Worm (Caenorhabditis elegans) whole organism, L1 larva: Measurements from ENCODE around the gene nlp-50.
A peak's percentile ranks its signal among the peaks of the same experiment; 100 is the strongest.
"Not testable (repeated sequence)": the region's sequence is repeated elsewhere in the genome, so short reads cannot be mapped to it uniquely, and the experiment has no call there.

Experiments
- alr-1 ChIP-seq: fragments of 200-800 bp; sonication (Bioruptor generic); optimal IDR thresholded peaks from 2 replicates; lab custom pipeline; 2018; ENCODE audit warnings: borderline replicate concordance, mild to moderate bottlenecking, missing genetic modification characterization, missing compliant biosample characterization
- blmp-1 ChIP-seq: fragments of 150-350 bp; optimal IDR thresholded peaks from 2 replicates; lab custom pipeline; 2014; ENCODE audit warnings: missing biosample characterization, missing genetic modification characterization
- ceh-82 ChIP-seq, 3 experiments: fragments of 150-350 bp in 1 of 3; sonication (generic microtip) in 2 of 3; optimal IDR thresholded peaks; 2 replicates each; lab custom pipeline; 2014 to 2017; ENCODE audit warnings: missing biosample characterization in 3 of 3, missing genetic modification characterization in 3 of 3
- ceh-88 ChIP-seq: fragments of 200-800 bp; sonication (Bioruptor generic); IDR thresholded peaks from 2 replicates; pipeline ENCODE4 v1.3.6; 2022; ENCODE audit warnings: missing genetic modification characterization, missing compliant biosample characterization
- dsc-1 ChIP-seq: sonication (generic microtip); optimal IDR thresholded peaks from 2 replicates; lab custom pipeline; 2016; ENCODE audit warnings: mild to moderate bottlenecking, missing genetic modification characterization, missing compliant biosample characterization
- efl-1 ChIP-seq, 4 experiments: fragments of 150-350 bp; optimal IDR thresholded peaks in 3 of 4; peaks in 1 of 4; 1 replicate in 1 of 4; 2 replicates in 3 of 4; lab custom pipeline; 2014; ENCODE audit warnings: missing biosample characterization in 2 of 4, missing genetic modification characterization in 2 of 4, missing genetic modification reagents in 2 of 4
- egl-13 ChIP-seq: sonication (generic microtip); optimal IDR thresholded peaks from 2 replicates; lab custom pipeline; 2016; ENCODE audit warnings: missing genotype, missing genetic modification reagents, missing genetic modification characterization, missing compliant biosample characterization
- egl-27 ChIP-seq, 2 experiments: fragments of 150-350 bp in 1 of 2; sonication (generic microtip); optimal IDR thresholded peaks; 3 replicates each; lab custom pipeline; 2017 to 2018; ENCODE audit warnings: missing biosample characterization in 2 of 2, missing genetic modification characterization in 2 of 2, missing genetic modification reagents in 2 of 2
- elt-2 ChIP-seq: sonication (generic microtip); optimal IDR thresholded peaks from 2 replicates; lab custom pipeline; 2016; ENCODE audit warnings: missing genetic modification characterization, mild to moderate bottlenecking, inconsistent platforms, missing compliant biosample characterization, missing genetic modification reagents
- elt-3 ChIP-seq, 6 experiments: fragments of 150-350 bp in 1 of 6; sonication (generic microtip); optimal IDR thresholded peaks; 2 replicates each; lab custom pipeline; 2017 to 2018; ENCODE audit warnings: missing biosample characterization in 6 of 6, missing genetic modification characterization in 6 of 6, inconsistent platforms in 1 of 6
- fkh-10 ChIP-seq: sonication (generic microtip); optimal IDR thresholded peaks from 2 replicates; lab custom pipeline; 2017; ENCODE audit warnings: missing biosample characterization, missing genetic modification reagents, missing genetic modification characterization
- fkh-4 ChIP-seq: sonication (generic microtip); optimal IDR thresholded peaks from 2 replicates; lab custom pipeline; 2016; ENCODE audit warnings: missing compliant biosample characterization, missing genetic modification characterization, borderline replicate concordance
- fos-1 ChIP-seq: fragments of 150-350 bp; optimal IDR thresholded peaks from 2 replicates; lab custom pipeline; 2014; ENCODE audit warnings: missing biosample characterization, missing genetic modification characterization
- hlh-17 ChIP-seq: fragments of 200-800 bp; sonication (Bioruptor generic); optimal IDR thresholded peaks from 2 replicates; lab custom pipeline; 2018; ENCODE audit warnings: missing genetic modification characterization, mild to moderate bottlenecking, missing compliant biosample characterization, moderate library complexity, borderline replicate concordance
- irx-1 ChIP-seq: sonication (generic microtip); optimal IDR thresholded peaks from 2 replicates; lab custom pipeline; 2016; ENCODE audit warnings: missing genetic modification characterization, missing compliant biosample characterization
- isw-1 ChIP-seq: fragments of 200-800 bp; sonication (Bioruptor generic); IDR thresholded peaks from 2 replicates; pipeline ENCODE4 v1.3.6; 2022; ENCODE audit warnings: missing genetic modification characterization, missing compliant biosample characterization
- lin-14 ChIP-seq: fragments of 200-800 bp; sonication (Bioruptor generic); optimal IDR thresholded peaks from 2 replicates; lab custom pipeline; 2018; ENCODE audit warnings: mild to moderate bottlenecking, missing genetic modification characterization, moderate library complexity, missing compliant biosample characterization
- lin-15B ChIP-seq: fragments of 150-350 bp; sonication (generic microtip); optimal IDR thresholded peaks from 3 replicates; lab custom pipeline; 2014; ENCODE audit warnings: missing biosample characterization, missing genetic modification characterization
- lin-39 ChIP-seq: fragments of 150-350 bp; optimal IDR thresholded peaks from 2 replicates; lab custom pipeline; 2014; ENCODE audit warnings: missing biosample characterization, missing genetic modification reagents, missing genetic modification characterization
- lsy-2 ChIP-seq, 2 experiments: fragments of 150-350 bp; optimal IDR thresholded peaks; 2 replicates each; lab custom pipeline; 2014; ENCODE audit warnings: missing biosample characterization in 2 of 2, missing genetic modification characterization in 2 of 2
- mab-9 ChIP-seq: fragments of 200-800 bp; sonication (Bioruptor generic); IDR thresholded peaks from 2 replicates; pipeline ENCODE4 v1.3.6; 2022; ENCODE audit warnings: missing genetic modification reagents, missing genetic modification characterization, missing compliant biosample characterization
- mep-1 ChIP-seq: fragments of 150-350 bp; optimal IDR thresholded peaks from 2 replicates; lab custom pipeline; 2014; ENCODE audit warnings: missing biosample characterization, missing genetic modification characterization
- nhr-11 ChIP-seq: fragments of 150-350 bp; optimal IDR thresholded peaks from 2 replicates; lab custom pipeline; 2014; ENCODE audit warnings: missing biosample characterization, missing genetic modification characterization
- nhr-12 ChIP-seq: sonication (generic microtip); optimal IDR thresholded peaks from 2 replicates; lab custom pipeline; 2017; ENCODE audit warnings: missing biosample characterization, missing genetic modification characterization
- nhr-19 ChIP-seq: fragments of 200-800 bp; sonication (Bioruptor generic); conservative IDR thresholded peaks from 2 replicates; pipeline ENCODE4 v1.3.6; 2022; ENCODE audit warnings: missing genetic modification characterization, missing compliant biosample characterization
- nhr-28 ChIP-seq: fragments of 150-350 bp; optimal IDR thresholded peaks from 2 replicates; lab custom pipeline; 2014; ENCODE audit warnings: missing biosample characterization, missing genetic modification characterization
- nhr-47 ChIP-seq: sonication (generic microtip); optimal IDR thresholded peaks from 2 replicates; lab custom pipeline; 2016; ENCODE audit warnings: mild to moderate bottlenecking, missing genetic modification characterization, moderate library complexity, missing compliant biosample characterization
- nhr-71 ChIP-seq: sonication (generic microtip); optimal IDR thresholded peaks from 2 replicates; lab custom pipeline; 2016; ENCODE audit warnings: mild to moderate bottlenecking, missing genetic modification characterization, moderate library complexity, missing compliant biosample characterization
- nhr-84 ChIP-seq: sonication (generic microtip); optimal IDR thresholded peaks from 2 replicates; lab custom pipeline; 2017; ENCODE audit warnings: missing biosample characterization, missing genetic modification characterization
- pag-3 ChIP-seq: sonication (generic microtip); optimal IDR thresholded peaks from 2 replicates; lab custom pipeline; 2017; ENCODE audit warnings: missing genetic modification characterization, mild to moderate bottlenecking, missing compliant biosample characterization, antibody characterized with exemption, borderline replicate concordance; ENCODE audit not compliant: insufficient read depth
- pax-3 ChIP-seq: fragments of 200-800 bp; sonication (Bioruptor generic); optimal IDR thresholded peaks from 2 replicates; lab custom pipeline; 2018; ENCODE audit warnings: mild to moderate bottlenecking, missing genetic modification characterization, moderate library complexity, missing compliant biosample characterization
- rnt-1 ChIP-seq: sonication (generic microtip); optimal IDR thresholded peaks from 2 replicates; lab custom pipeline; 2016; ENCODE audit warnings: mild to moderate bottlenecking, missing genetic modification characterization, moderate library complexity, missing compliant biosample characterization
- skn-1 ChIP-seq: fragments of 150-350 bp; optimal IDR thresholded peaks from 2 replicates; lab custom pipeline; 2014; ENCODE audit warnings: missing biosample characterization, missing genetic modification characterization
- sptf-1 ChIP-seq: fragments of 150-350 bp; optimal IDR thresholded peaks from 2 replicates; lab custom pipeline; 2014; ENCODE audit warnings: missing biosample characterization, missing genetic modification characterization
- tbx-2 ChIP-seq: sonication (generic microtip); optimal IDR thresholded peaks from 2 replicates; lab custom pipeline; 2016; ENCODE audit warnings: missing genetic modification characterization, missing compliant biosample characterization
- unc-130 ChIP-seq: fragments of 150-350 bp; optimal IDR thresholded peaks from 2 replicates; lab custom pipeline; 2017; ENCODE audit warnings: missing biosample characterization, missing genetic modification characterization, inconsistent platforms
- unc-30 ChIP-seq: sonication (generic microtip); optimal IDR thresholded peaks from 2 replicates; lab custom pipeline; 2017; ENCODE audit warnings: missing biosample characterization, missing genetic modification characterization
- unc-62 ChIP-seq: fragments of 150-350 bp; optimal IDR thresholded peaks from 2 replicates; lab custom pipeline; 2014; ENCODE audit warnings: missing biosample characterization, missing genetic modification reagents, missing genetic modification characterization
- unc-86 ChIP-seq: sonication (generic microtip); optimal IDR thresholded peaks from 2 replicates; lab custom pipeline; 2016; ENCODE audit warnings: missing genetic modification characterization, missing compliant biosample characterization
- vab-15 ChIP-seq: sonication (generic microtip); optimal IDR thresholded peaks from 2 replicates; lab custom pipeline; 2017; ENCODE audit warnings: missing genotype, mild to moderate bottlenecking, missing genetic modification characterization, missing compliant biosample characterization
- zag-1 ChIP-seq: fragments of 150-350 bp; optimal IDR thresholded peaks from 2 replicates; lab custom pipeline; 2014; ENCODE audit warnings: missing biosample characterization, missing genetic modification characterization

The nlp-50 gene

DNA sequence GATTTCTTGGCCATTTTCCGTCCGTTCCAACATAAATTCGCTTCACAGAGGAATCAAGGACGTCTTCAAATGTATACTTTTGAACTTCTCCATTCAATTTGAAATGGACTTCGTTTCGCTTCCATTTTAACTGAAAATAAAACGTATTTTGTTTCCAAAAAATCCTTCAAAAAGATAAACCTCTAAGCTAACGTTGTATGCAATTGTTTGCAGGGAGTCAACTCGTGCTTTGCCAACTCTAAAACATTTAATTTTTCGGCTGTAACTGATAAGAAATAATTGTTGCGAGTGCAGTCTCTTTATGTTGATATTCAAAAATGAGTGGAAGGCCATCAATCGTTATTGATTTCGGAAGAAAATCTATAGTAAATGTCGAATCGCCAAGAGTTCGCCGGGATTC lies 3.2 kb downstream of the nlp-50 start, which contains the start of gene F41G3.18:
Gene F41G3.18, plus strand, starts transcription at position 301 of the 400 bp plus-strand sequence.
- TF ChIP-seq hlh-17 (GFP tag; lab: Kevin White, UChicago) (no peak), nhr-11 (tag; lab: Kevin White, UChicago) (no peak), sptf-1 (no peak), egl-27 (tag; optimal IDR thresholded peaks at IDR 0.05; lab: Kevin White, UChicago) (no peak), unc-62 (GFP tag; lab: Kevin White, UChicago) (no peak), elt-2 (tag; lab: Kevin White, UChicago) (no peak), tbx-2 (tag; lab: Kevin White, UChicago) (no peak)

DNA sequence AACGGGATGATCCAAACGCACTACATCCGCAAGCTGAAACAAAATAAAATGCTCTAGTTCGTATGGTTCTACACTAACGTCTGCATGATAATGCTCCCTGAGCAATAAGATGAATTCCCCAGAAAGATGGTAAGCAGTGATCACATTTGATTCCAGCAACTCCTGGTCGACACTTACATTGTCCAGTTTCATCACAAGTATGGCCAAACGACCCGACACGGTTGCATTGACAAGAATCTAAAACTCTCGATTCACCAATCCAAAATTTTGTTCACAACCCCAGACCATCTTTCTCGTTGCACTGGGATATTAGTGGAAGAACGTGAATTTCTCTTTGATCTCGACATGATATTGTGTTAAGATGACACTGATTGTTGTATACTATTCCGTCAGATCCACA lies 5.2 kb downstream of the nlp-50 start:
- TF ChIP-seq fos-1 (tag; lab: Kevin White, UChicago) (no peak), mab-9 (no peak), irx-1 (tag; lab: Kevin White, UChicago) (no peak), egl-13 (no peak), rnt-1 (tag; lab: Kevin White, UChicago) (no peak), nhr-84 (no peak), lsy-2 (tag; optimal IDR thresholded peaks at IDR 0.05; lab: Kevin White, UChicago) (no peak), nhr-12 (tag; lab: Kevin White, UChicago) (no peak), sptf-1 (no peak), vab-15 (tag; lab: Kevin White, UChicago) (no peak), ceh-88 (GFP tag; lab: Robert Waterston, UW) (no peak), egl-27 (tag; optimal IDR thresholded peaks at IDR 0.05; lab: Kevin White, UChicago) (no peak)

DNA sequence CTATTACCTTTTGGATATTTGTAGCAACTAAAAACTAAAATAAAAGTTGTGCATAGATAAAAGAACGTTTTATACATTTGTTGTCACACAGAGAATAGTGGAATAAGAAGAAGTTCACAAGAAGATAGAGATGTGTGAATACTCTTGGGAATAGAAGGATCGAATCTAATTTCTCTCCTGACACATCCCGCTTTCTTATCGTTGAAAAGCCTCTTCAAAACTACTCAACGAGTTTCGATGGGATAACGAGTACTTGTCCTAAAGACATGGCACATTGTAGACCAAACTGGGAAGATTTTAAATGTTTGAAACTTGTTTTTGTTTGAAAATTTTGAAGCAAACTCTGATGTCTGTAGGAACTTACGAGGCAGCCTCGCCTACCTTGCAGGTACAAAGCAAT lies 7.6 kb downstream of the nlp-50 start:
- TF ChIP-seq egl-27 (tag; optimal IDR thresholded peaks at IDR 0.05; lab: Kevin White, UChicago): no peak
- TF ChIP-seq lin-14 (GFP tag; lab: Kevin White, UChicago): peak; percentile 47
- TF ChIP-seq blmp-1: no peak
- TF ChIP-seq lin-15B (tag; lab: Kevin White, UChicago): no peak
- no peak for TF ChIP-seq lin-39 (tag; lab: Kevin White, UChicago)
- peak; percentile 32 for TF ChIP-seq fkh-10 (GFP tag; lab: Kevin White, UChicago)
- no peak for TF ChIP-seq isw-1 (GFP tag; lab: Robert Waterston, UW)
- no peak for TF ChIP-seq mep-1 (tag; lab: Kevin White, UChicago)

DNA sequence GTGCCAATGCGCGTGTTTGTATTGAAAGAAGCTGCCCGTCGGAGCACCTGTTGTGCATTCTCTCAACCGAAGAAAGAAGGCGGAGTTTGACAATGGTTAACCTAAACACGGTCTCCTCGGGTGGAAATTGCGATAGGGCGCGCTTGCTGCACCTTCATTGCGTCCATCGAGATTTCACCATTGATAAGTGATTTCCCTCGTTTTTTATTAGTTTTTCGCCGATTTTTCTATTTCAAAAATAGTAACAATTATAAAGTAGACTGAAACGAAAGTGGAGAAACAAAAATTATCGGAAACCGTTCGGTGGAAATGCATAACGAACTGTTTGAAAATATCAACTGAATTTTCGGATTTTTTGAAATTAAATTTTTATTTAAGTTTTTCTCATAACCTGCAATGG lies 10.2 kb downstream of the nlp-50 start, which contains the start of gene agr-1:
Gene agr-1, minus strand, starts transcription at position 101 of the 400 bp plus-strand sequence.
- TF ChIP-seq nhr-47 (tag; lab: Kevin White, UChicago); elt-3 (tag; optimal IDR thresholded peaks at IDR 0.05; lab: Kevin White, UChicago); nhr-19: not testable (repeated sequence)

DNA sequence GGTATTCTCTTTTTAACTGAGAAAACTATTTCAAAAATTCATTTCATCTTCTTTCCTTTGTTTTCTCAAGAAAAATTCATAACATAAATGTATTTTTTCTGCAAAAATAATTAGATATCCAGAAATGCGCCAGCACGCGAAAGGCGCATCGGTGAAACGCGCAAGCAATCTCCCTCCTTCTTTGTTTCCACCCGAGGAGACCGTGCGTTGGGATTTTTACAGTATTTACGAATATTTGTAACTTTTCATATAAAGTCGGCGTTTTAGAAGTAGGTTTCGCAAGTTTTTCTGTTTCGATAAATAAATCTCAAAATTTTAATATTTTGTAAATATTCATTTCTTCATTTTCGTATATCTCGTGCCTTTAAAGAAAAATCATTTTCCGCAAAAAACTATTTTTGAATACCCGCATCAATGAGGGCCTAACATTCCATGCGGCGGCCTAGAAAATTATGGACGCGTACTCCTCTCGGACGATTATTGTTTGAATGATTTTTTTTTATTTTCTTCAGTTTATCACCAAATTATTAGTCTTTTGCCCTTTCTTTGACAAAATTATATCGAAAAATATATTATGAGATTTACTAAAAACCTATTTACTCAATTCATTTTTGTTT lies 11.7 kb downstream of the nlp-50 start, which contains the start of gene ssup-72:
Gene ssup-72, plus strand, starts transcription at position 181 of the 617 bp plus-strand sequence.
- TF ChIP-seq egl-27 (tag; optimal IDR thresholded peaks at IDR 0.05; lab: Kevin White, UChicago) (no peak), lin-15B (tag; lab: Kevin White, UChicago) (peak; percentile 39), nhr-71 (peak; percentile 90), skn-1 (tag; lab: Kevin White, UChicago) (peak; percentile 45), pax-3 (peak; percentile 85), irx-1 (tag; lab: Kevin White, UChicago) (peak; percentile 82), elt-3 (tag; optimal IDR thresholded peaks at IDR 0.05; lab: Kevin White, UChicago) (peak in 2 of 6 experiments; percentile 32 to 47), ceh-82 (tag; optimal IDR thresholded peaks at IDR 0.05; lab: Kevin White, UChicago) (peak; percentile 18 to 61 (median 24)), unc-86 (tag; lab: Kevin White, UChicago) (peak; percentile 77), zag-1 (tag; lab: Kevin White, UChicago) (no peak), alr-1 (tag; lab: Kevin White, UChicago) (no peak), fkh-4 (tag; lab: Kevin White, UChicago) (peak; percentile 86), nhr-11 (tag; lab: Kevin White, UChicago) (no peak), fos-1 (tag; lab: Kevin White, UChicago) (no peak), nhr-47 (tag; lab: Kevin White, UChicago) (peak; percentile 86), pag-3 (no peak), mab-9 (peak; percentile 69), mep-1 (tag; lab: Kevin White, UChicago) (peak; percentile 84), fkh-10 (GFP tag; lab: Kevin White, UChicago) (no peak), nhr-28 (no peak), unc-130 (tag; lab: Kevin White, UChicago) (peak; percentile 76), unc-30 (tag; lab: Kevin White, UChicago) (no peak), dsc-1 (peak; percentile 81), rnt-1 (tag; lab: Kevin White, UChicago) (peak; percentile 96), efl-1 (optimal IDR thresholded peaks at IDR 0.05; lab: Kevin White, UChicago) (peak; percentile 27 to 87), efl-1 (GFP tag; optimal IDR thresholded peaks at IDR 0.05 in 1 of 2; lab: Kevin White, UChicago) (peak; percentile 87 to 98)
